Worm (Caenorhabditis elegans): ENCODE measurements around the gene cca-1.

Gene cca-1

ce11 chrX:7825707-7826106, 50.0 kb downstream of the cca-1 start:
- no peak for TF ChIP-seq zag-1 (tag; optimal IDR thresholded peaks at IDR 0.05)
- no peak for TF ChIP-seq nhr-237 (tag; optimal IDR thresholded peaks at IDR 0.05)
- TF ChIP-seq sem-4 (tag; optimal IDR thresholded peaks at IDR 0.05): peak; percentile 9
- peak; percentile 99 for TF ChIP-seq nhr-129 (tag; optimal IDR thresholded peaks at IDR 0.05)
- TF ChIP-seq sma-9 (GFP tag; optimal IDR thresholded peaks at IDR 0.05): peak; percentile 88
- no peak for TF ChIP-seq sma-9 (tag; optimal IDR thresholded peaks at IDR 0.05)
- peak; percentile 88 for TF ChIP-seq ceh-16 (tag; optimal IDR thresholded peaks at IDR 0.05)
- TF ChIP-seq aly-2 (tag; optimal IDR thresholded peaks at IDR 0.05): no peak
- TF ChIP-seq ama-1 (optimal IDR thresholded peaks at IDR 0.05): no peak
- TF ChIP-seq lin-11 (tag; optimal IDR thresholded peaks at IDR 0.05): peak; percentile 8
- TF ChIP-seq sma-3 (GFP tag; optimal IDR thresholded peaks at IDR 0.05): peak; percentile 44
- peak; percentile 11 for TF ChIP-seq gmeb-1 (tag; optimal IDR thresholded peaks at IDR 0.05)
- TF ChIP-seq nhr-21 (tag; optimal IDR thresholded peaks at IDR 0.05): peak; percentile 79
- TF ChIP-seq lsy-2 (tag; optimal IDR thresholded peaks at IDR 0.05): peak in 1 of 2 experiments; percentile 56
- TF ChIP-seq nhr-6 (tag; optimal IDR thresholded peaks at IDR 0.05): peak; percentile 52
- no peak for TF ChIP-seq ZK546.5 (tag; optimal IDR thresholded peaks at IDR 0.05)
- TF ChIP-seq C34F6.9 (tag; optimal IDR thresholded peaks at IDR 0.05): peak; percentile 53
- TF ChIP-seq lin-13 (GFP tag; optimal IDR thresholded peaks at IDR 0.05): peak; percentile 50
- TF ChIP-seq egl-27 (tag; optimal IDR thresholded peaks at IDR 0.05): peak; percentile 55
- peak; percentile 77 for TF ChIP-seq elt-1 (tag; optimal IDR thresholded peaks at IDR 0.05)
- TF ChIP-seq ztf-11 (tag; optimal IDR thresholded peaks at IDR 0.05): no peak
- peak; percentile 39 for TF ChIP-seq F13H6.1 (tag; optimal IDR thresholded peaks at IDR 0.05)
- TF ChIP-seq mdl-1 (tag; optimal IDR thresholded peaks at IDR 0.05): peak in 1 of 2 experiments; percentile 26
- no peak for TF ChIP-seq Y55F3AM.14 (GFP tag; optimal IDR thresholded peaks at IDR 0.05)
- no peak for TF ChIP-seq nhr-77 (tag; optimal IDR thresholded peaks at IDR 0.05)
- peak; percentile 51 for TF ChIP-seq nhr-23 (tag; optimal IDR thresholded peaks at IDR 0.05)
- TF ChIP-seq nhr-25 (tag; optimal IDR thresholded peaks at IDR 0.05): peak; percentile 80
- peak; percentile 86 for TF ChIP-seq fos-1 (tag; optimal IDR thresholded peaks at IDR 0.05)
- TF ChIP-seq crh-2 (tag; optimal IDR thresholded peaks at IDR 0.05): peak; percentile 80
- TF ChIP-seq peb-1 (tag; optimal IDR thresholded peaks at IDR 0.05): no peak
- TF ChIP-seq blmp-1 (tag; optimal IDR thresholded peaks at IDR 0.05; ENCODE audit: insufficient read depth): peak; percentile 51

- TF ChIP-seq nhr-12 (tag; optimal IDR thresholded peaks at IDR 0.05) (no peak), crh-2 (tag; optimal IDR thresholded peaks at IDR 0.05) (peak; percentile 97), unc-39 (tag; optimal IDR thresholded peaks at IDR 0.05) (no peak), C34F6.9 (tag; optimal IDR thresholded peaks at IDR 0.05) (peak; percentile 100), gmeb-1 (tag; optimal IDR thresholded peaks at IDR 0.05) (peak; percentile 78), mdl-1 (tag; optimal IDR thresholded peaks at IDR 0.05) (peak; percentile 87 to 98), sma-3 (GFP tag; optimal IDR thresholded peaks at IDR 0.05) (peak; percentile 96), nhr-129 (tag; optimal IDR thresholded peaks at IDR 0.05) (peak; percentile 100), zag-1 (tag; optimal IDR thresholded peaks at IDR 0.05) (peak; percentile 96), nhr-10 (tag; optimal IDR thresholded peaks at IDR 0.05) (peak; percentile 66), aly-2 (tag; optimal IDR thresholded peaks at IDR 0.05) (no peak), mbf-1 (tag; optimal IDR thresholded peaks at IDR 0.05) (no peak), snpc-4 (tag; optimal IDR thresholded peaks at IDR 0.05) (peak; percentile 67), ztf-11 (tag; optimal IDR thresholded peaks at IDR 0.05) (no peak), lin-13 (GFP tag; optimal IDR thresholded peaks at IDR 0.05) (peak; percentile 94), fos-1 (tag; optimal IDR thresholded peaks at IDR 0.05) (peak; percentile 81), alr-1 (tag; optimal IDR thresholded peaks at IDR 0.05) (peak; percentile 89), nhr-11 (tag; optimal IDR thresholded peaks at IDR 0.05) (no peak), nhr-21 (tag; optimal IDR thresholded peaks at IDR 0.05) (peak; percentile 96), ztf-1 (GFP tag; conservative IDR thresholded peaks at IDR 0.05) (no peak), nhr-6 (tag; optimal IDR thresholded peaks at IDR 0.05) (peak; percentile 87), lsy-2 (tag; optimal IDR thresholded peaks at IDR 0.05) (peak; percentile 83 to 92), elt-3 (tag; optimal IDR thresholded peaks at IDR 0.05) (no peak), nhr-237 (tag; optimal IDR thresholded peaks at IDR 0.05) (no peak), ceh-16 (tag; optimal IDR thresholded peaks at IDR 0.05) (peak; percentile 85), ceh-82 (tag; optimal IDR thresholded peaks at IDR 0.05) (peak; percentile 88), lin-11 (tag; optimal IDR thresholded peaks at IDR 0.05) (peak; percentile 99), ztf-4 (tag; optimal IDR thresholded peaks at IDR 0.05) (peak; percentile 87), peb-1 (tag; optimal IDR thresholded peaks at IDR 0.05) (no peak), nhr-25 (tag; optimal IDR thresholded peaks at IDR 0.05) (peak; percentile 91), sem-4 (tag; optimal IDR thresholded peaks at IDR 0.05) (peak; percentile 90), blmp-1 (tag; optimal IDR thresholded peaks at IDR 0.05; ENCODE audit: insufficient read depth) (peak; percentile 76), ZK546.5 (tag; optimal IDR thresholded peaks at IDR 0.05) (peak; percentile 44), unc-62 (GFP tag; optimal IDR thresholded peaks at IDR 0.05) (peak; percentile 23), unc-55 (GFP tag; optimal IDR thresholded peaks at IDR 0.05) (peak; percentile 93), egl-27 (tag; optimal IDR thresholded peaks at IDR 0.05) (peak; percentile 96), R02D3.7 (tag; optimal IDR thresholded peaks at IDR 0.05) (no peak), lin-39 (tag; optimal IDR thresholded peaks at IDR 0.05) (no peak), nhr-23 (tag; optimal IDR thresholded peaks at IDR 0.05) (no peak), Y55F3AM.14 (GFP tag; optimal IDR thresholded peaks at IDR 0.05) (peak; percentile 90), elt-1 (tag; optimal IDR thresholded peaks at IDR 0.05) (no peak), mab-5 (tag; optimal IDR thresholded peaks at IDR 0.05) (peak; percentile 60), ama-1 (optimal IDR thresholded peaks at IDR 0.05) (peak; percentile 85), sma-9 (GFP tag; optimal IDR thresholded peaks at IDR 0.05) (peak; percentile 95), sma-9 (tag; optimal IDR thresholded peaks at IDR 0.05) (no peak), F13H6.1 (tag; optimal IDR thresholded peaks at IDR 0.05) (peak; percentile 95)
These were observed 52.5 kb downstream of the cca-1 start, which contains the start of gene eef-1A.2 for ce11 chrX:7823108-7823704. TSS of gene eef-1A.2 (plus strand) at chrX:7823654.
